Fruit fly (Drosophila melanogaster): ENCODE measurements around the gene Toll-6.

Gene Toll-6

dm6 chr3L:15329261-15330160, 7.0 kb upstream of the Toll-6 start:
- no peak for TF ChIP-seq Dad (GFP tag; optimal IDR thresholded peaks at IDR 0.05)
- TF ChIP-seq zf30C (GFP tag; optimal IDR thresholded peaks at IDR 0.05) = no peak
- peak; percentile 70 for TF ChIP-seq cg (GFP tag; optimal IDR thresholded peaks at IDR 0.05)
- no peak for TF ChIP-seq lmd (GFP tag; IDR thresholded peaks at IDR 0.05)
- TF ChIP-seq twi (tag; optimal IDR thresholded peaks at IDR 0.05) = peak; percentile 33
- TF ChIP-seq zen2 (GFP tag; IDR thresholded peaks at IDR 0.05; ENCODE audit: partially characterized antibody) = no peak
- TF ChIP-seq insv (GFP tag; optimal IDR thresholded peaks at IDR 0.05) = peak in 1 of 2 experiments; percentile 33
- no peak for TF ChIP-seq D19B (GFP tag; optimal IDR thresholded peaks at IDR 0.05)
- TF ChIP-seq CG9817 (tag; optimal IDR thresholded peaks at IDR 0.05) = no peak
- TF ChIP-seq D19A (tag; optimal IDR thresholded peaks at IDR 0.05) = no peak
- TF ChIP-seq kni (GFP tag; optimal IDR thresholded peaks at IDR 0.05) = peak; percentile 45
- 0 out of 2 replicates have a peak, but pooled peaks have one; percentile 21 for TF ChIP-seq hbn (GFP tag; IDR thresholded peaks at IDR 0.05; ENCODE audit: partially characterized antibody)
- TF ChIP-seq D (optimal IDR thresholded peaks at IDR 0.05) = peak; percentile 94
- TF ChIP-seq D (GFP tag; optimal IDR thresholded peaks at IDR 0.05) = no peak
- peak in 1 of 2 experiments; percentile 58 for TF ChIP-seq eve (GFP tag; optimal IDR thresholded peaks at IDR 0.05)
- TF ChIP-seq Trl (optimal IDR thresholded peaks at IDR 0.05) = peak; percentile 83 to 95
- no peak for TF ChIP-seq Trl (GFP tag; optimal IDR thresholded peaks at IDR 0.05)
- peak in 1 of 2 experiments; percentile 41 for TF ChIP-seq tll (GFP tag; optimal IDR thresholded peaks at IDR 0.05)
- no peak for TF ChIP-seq odd (GFP tag; optimal IDR thresholded peaks at IDR 0.05)
- peak; percentile 90 for TF ChIP-seq zen (tag; optimal IDR thresholded peaks at IDR 0.05)
- TF ChIP-seq Med (GFP tag) = no peak
- peak; percentile 85 for TF ChIP-seq kah (GFP tag; optimal IDR thresholded peaks at IDR 0.05)
- TF ChIP-seq bigmax (GFP tag; optimal IDR thresholded peaks at IDR 0.05) = no peak
- TF ChIP-seq trh (GFP tag; optimal IDR thresholded peaks at IDR 0.05) = no peak
- no peak for TF ChIP-seq wek (GFP tag; optimal IDR thresholded peaks at IDR 0.05)
- TF ChIP-seq pita (GFP tag; optimal IDR thresholded peaks at IDR 0.05) = no peak
- TF ChIP-seq CG10431 (GFP tag; optimal IDR thresholded peaks at IDR 0.05) = peak; percentile 6
- TF ChIP-seq CG5245 (GFP tag; optimal IDR thresholded peaks at IDR 0.05) = no peak
- TF ChIP-seq corto (GFP tag; optimal IDR thresholded peaks at IDR 0.05) = no peak
- no peak for TF ChIP-seq CG10543 (GFP tag; optimal IDR thresholded peaks at IDR 0.05)
- TF ChIP-seq CG6175 (GFP tag; IDR thresholded peaks at IDR 0.05) = no peak
- TF ChIP-seq pros (GFP tag; optimal IDR thresholded peaks at IDR 0.05) = peak; percentile 91
- no peak for TF ChIP-seq fru (optimal IDR thresholded peaks at IDR 0.05)
- TF ChIP-seq CG6854 (GFP tag; optimal IDR thresholded peaks at IDR 0.05) = no peak
- no peak for TF ChIP-seq p53 (GFP tag; optimal IDR thresholded peaks at IDR 0.05)
- TF ChIP-seq gcm (GFP tag; optimal IDR thresholded peaks at IDR 0.05) = no peak
- TF ChIP-seq pzg (GFP tag; optimal IDR thresholded peaks at IDR 0.05) = no peak
- TF ChIP-seq ssp (GFP tag; IDR thresholded peaks at IDR 0.05) = no peak
- no peak for TF ChIP-seq CrebB (tag; optimal IDR thresholded peaks at IDR 0.05)
- no peak for TF ChIP-seq CG10274 (GFP tag; optimal IDR thresholded peaks at IDR 0.05)
- no peak for TF ChIP-seq CG2120 (GFP tag; optimal IDR thresholded peaks at IDR 0.05)
- TF ChIP-seq CG8388 (GFP tag; optimal IDR thresholded peaks at IDR 0.05) = peak; percentile 80
- peak; percentile 74 for TF ChIP-seq yki (optimal IDR thresholded peaks at IDR 0.05)
- TF ChIP-seq CG18476 (GFP tag; optimal IDR thresholded peaks at IDR 0.05) = no peak
- peak; percentile 47 for TF ChIP-seq HLHmδ (GFP tag; optimal IDR thresholded peaks at IDR 0.05)
- TF ChIP-seq az2 (GFP tag; optimal IDR thresholded peaks at IDR 0.05) = no peak
- 0 out of 3 replicates have a peak, but pooled peaks have one; percentile 13 for TF ChIP-seq CG34224 (GFP tag; IDR thresholded peaks at IDR 0.05; ENCODE audit: partially characterized antibody)
- TF ChIP-seq CG11723 (GFP tag; optimal IDR thresholded peaks at IDR 0.05) = no peak
- TF ChIP-seq CG1602 (GFP tag; optimal IDR thresholded peaks at IDR 0.05) = no peak

Data from whole organism, embryonic.